Fruit fly (Drosophila melanogaster): ENCODE measurements around the gene Rb97D.

Rb97D gene

DNA sequence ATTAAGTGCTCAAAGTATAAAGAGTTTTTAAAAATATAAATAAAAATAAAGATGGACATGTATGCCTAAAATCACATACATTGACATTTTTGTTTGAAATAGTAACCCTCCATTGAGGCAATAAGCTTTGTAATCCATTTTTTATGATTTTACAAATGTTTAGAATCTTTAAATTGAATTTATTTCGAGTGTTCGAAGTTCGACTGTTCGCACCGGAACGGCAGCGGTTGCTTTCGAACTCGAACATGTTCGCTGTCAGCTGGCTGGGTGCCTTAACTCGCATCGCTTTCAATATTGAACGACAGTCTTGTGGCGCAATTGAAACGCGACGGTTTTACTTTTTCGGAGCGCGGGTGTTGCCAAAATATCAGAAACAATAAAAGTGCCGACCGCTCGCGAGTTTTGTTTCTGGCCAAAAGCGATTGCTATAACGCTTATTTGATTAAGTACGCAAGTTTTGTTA lies 40.0 kb upstream of the Rb97D start, which contains the start of gene CG46339 (continued):
- TF ChIP-seq Sox102F (GFP tag; optimal IDR thresholded peaks at IDR 0.05) (peak; percentile 8), tup (GFP tag; optimal IDR thresholded peaks at IDR 0.05) (no peak), phol (tag; optimal IDR thresholded peaks at IDR 0.05) (peak; percentile 49), hth (optimal IDR thresholded peaks at IDR 0.05) (no peak), ewg (GFP tag; optimal IDR thresholded peaks at IDR 0.05) (no peak), slou (GFP tag; optimal IDR thresholded peaks at IDR 0.05) (no peak), abd-A (tag; optimal IDR thresholded peaks at IDR 0.05) (peak; percentile 79), bowl (GFP tag; IDR thresholded peaks at IDR 0.05) (0 out of 2 replicates have a peak, but pooled peaks have one; percentile 13), Doc3 (GFP tag; IDR thresholded peaks at IDR 0.05; ENCODE audit: partially characterized antibody) (no peak), CG1024 (GFP tag; IDR thresholded peaks at IDR 0.05) (no peak), wdn (GFP tag; IDR thresholded peaks at IDR 0.05) (no peak), Lim3 (GFP tag; IDR thresholded peaks at IDR 0.05) (no peak), CG6272 (GFP tag; IDR thresholded peaks at IDR 0.05) (no peak), bsh (GFP tag; optimal IDR thresholded peaks at IDR 0.05) (peak in 1 of 2 experiments; percentile 43), CG10565 (GFP tag; optimal IDR thresholded peaks at IDR 0.05) (no peak), CG12236 (GFP tag; optimal IDR thresholded peaks at IDR 0.05) (peak; percentile 8), Myb (GFP tag; optimal IDR thresholded peaks at IDR 0.05) (peak; percentile 21), NC2α (GFP tag; optimal IDR thresholded peaks at IDR 0.05) (no peak), Rx (GFP tag; IDR thresholded peaks at IDR 0.05) (no peak), CG15269 (tag; optimal IDR thresholded peaks at IDR 0.05) (peak; percentile 16), tx (GFP tag; optimal IDR thresholded peaks at IDR 0.05) (no peak), Hr78 (GFP tag; optimal IDR thresholded peaks at IDR 0.05) (no peak), CG2199 (GFP tag; IDR thresholded peaks at IDR 0.05) (0 out of 3 replicates have a peak, but pooled peaks have one; percentile 41), ham (GFP tag; IDR thresholded peaks at IDR 0.05) (no peak), CG2120 (GFP tag; optimal IDR thresholded peaks at IDR 0.05) (peak; percentile 54), Sry-δ (GFP tag; optimal IDR thresholded peaks at IDR 0.05) (no peak), Hsf (GFP tag; optimal IDR thresholded peaks at IDR 0.05) (no peak), bab2 (GFP tag; optimal IDR thresholded peaks at IDR 0.05) (no peak), grau (tag; optimal IDR thresholded peaks at IDR 0.05) (peak; percentile 9), CG1603 (tag; optimal IDR thresholded peaks at IDR 0.05) (peak; percentile 16), HLH4C (GFP tag; IDR thresholded peaks at IDR 0.05; ENCODE audit: partially characterized antibody) (peak; percentile 36; the same call in 1 of the 3 replicates), Jarid2 (GFP tag; optimal IDR thresholded peaks at IDR 0.05) (peak; percentile 99), Kr (GFP tag; optimal IDR thresholded peaks at IDR 0.05) (no peak), Rfx (GFP tag; IDR thresholded peaks at IDR 0.05) (peak; percentile 63), ash1 (GFP tag; optimal IDR thresholded peaks at IDR 0.05) (peak; percentile 79), ttk (GFP tag; IDR thresholded peaks at IDR 0.05) (no peak), crp (GFP tag; optimal IDR thresholded peaks at IDR 0.05) (no peak), CG15011 (GFP tag; optimal IDR thresholded peaks at IDR 0.05) (peak; percentile 54), unc-4 (GFP tag; IDR thresholded peaks at IDR 0.05; ENCODE audit: partially characterized antibody) (0 out of 2 replicates have a peak, but pooled peaks have one; percentile 32), unpg (GFP tag; optimal IDR thresholded peaks at IDR 0.05) (peak; percentile 54), nom (GFP tag; optimal IDR thresholded peaks at IDR 0.05) (peak; percentile 68), CG7987 (GFP tag; optimal IDR thresholded peaks at IDR 0.05) (peak; percentile 88), jumu (GFP tag; optimal IDR thresholded peaks at IDR 0.05) (no peak), CrebB (tag; optimal IDR thresholded peaks at IDR 0.05) (peak; percentile 85), Oli (tag; optimal IDR thresholded peaks at IDR 0.05) (no peak), CG10267 (tag; optimal IDR thresholded peaks at IDR 0.05) (peak; percentile 65), CG7963 (GFP tag; IDR thresholded peaks at IDR 0.05; ENCODE audit: partially characterized antibody) (no peak), CG18764 (GFP tag; optimal IDR thresholded peaks at IDR 0.05) (peak; percentile 31), chn (GFP tag; optimal IDR thresholded peaks at IDR 0.05) (no peak), CG32772 (GFP tag; IDR thresholded peaks at IDR 0.05) (no peak)
